Fruit fly (Drosophila melanogaster) whole organism, adult: Measurements from ENCODE around the gene CG14983.

Experiments used
- CG1620 ChIP-seq: fragments of 200-800 bp; sonication (Bioruptor generic); optimal IDR thresholded peaks from 2 replicates; lab custom pipeline; 2016; ENCODE audit warnings: missing biosample characterization, missing genetic modification characterization
- CG33017 ChIP-seq: fragments of 200-800 bp; sonication (Bioruptor generic); optimal IDR thresholded peaks from 2 replicates; lab custom pipeline; 2018; ENCODE audit warnings: missing biosample characterization, mild to moderate bottlenecking, missing genetic modification characterization, moderate library complexity
- CG5204 ChIP-seq: fragments of 200-800 bp; sonication (Bioruptor generic); optimal IDR thresholded peaks from 2 replicates; lab custom pipeline; 2016; ENCODE audit warnings: missing biosample characterization, missing genetic modification characterization
- CG7045 ChIP-seq: fragments of 200-800 bp; sonication (Bioruptor generic); optimal IDR thresholded peaks from 2 replicates; lab custom pipeline; 2017; ENCODE audit warnings: missing biosample characterization, mild to moderate bottlenecking, missing genetic modification characterization
- CG7101 ChIP-seq: fragments of 200-800 bp; sonication (Bioruptor generic); optimal IDR thresholded peaks from 2 replicates; lab custom pipeline; 2018; ENCODE audit warnings: missing biosample characterization, mild to moderate bottlenecking, missing genetic modification characterization, moderate library complexity
- Crg-1 ChIP-seq: fragments of 200-800 bp; sonication (Bioruptor generic); optimal IDR thresholded peaks from 2 replicates; lab custom pipeline; 2016; ENCODE audit warnings: missing biosample characterization, missing genetic modification characterization
- bab1 ChIP-seq: fragments of 200-800 bp; sonication (Bioruptor generic); optimal IDR thresholded peaks from 3 replicates; lab custom pipeline; 2019; ENCODE audit warnings: missing biosample characterization, mild to moderate bottlenecking, missing genetic modification characterization, moderate library complexity
- cic ChIP-seq: fragments of 200-800 bp; sonication (Bioruptor generic); optimal IDR thresholded peaks from 2 replicates; lab custom pipeline; 2017; ENCODE audit warnings: missing biosample characterization, mild to moderate bottlenecking, missing genetic modification characterization, moderate library complexity
- cnc ChIP-seq, 2 experiments: fragments of >200 bp; optimal IDR thresholded peaks; 2 replicates each; lab custom pipeline; 2017
- kay ChIP-seq: fragments of 200-800 bp; sonication (Bioruptor generic); peaks from one replicate; lab custom pipeline; 2016; ENCODE audit warnings: missing biosample characterization, missing genetic modification characterization, borderline replicate concordance
- ovo ChIP-seq: fragments of 200-800 bp; sonication (Bioruptor generic); optimal IDR thresholded peaks from 2 replicates; lab custom pipeline; 2016; ENCODE audit warnings: missing biosample characterization, missing genetic modification characterization
- pad ChIP-seq: fragments of 200-800 bp; sonication (Bioruptor generic); optimal IDR thresholded peaks from 3 replicates; lab custom pipeline; 2017; ENCODE audit warnings: missing biosample characterization, missing genetic modification characterization, mild to moderate bottlenecking, moderate library complexity, missing genetic modification reagents
- toe ChIP-seq: fragments of 200-800 bp; sonication (Bioruptor generic); optimal IDR thresholded peaks from 2 replicates; lab custom pipeline; 2016; ENCODE audit warnings: missing biosample characterization, missing genetic modification characterization

- no peak for TF ChIP-seq kay (GFP tag; lab: Kevin White, UChicago)
- TF ChIP-seq CG7045: no peak
- no peak for TF ChIP-seq CG5204 (GFP tag; lab: Kevin White, UChicago)
- TF ChIP-seq bab1: no peak
- no peak for TF ChIP-seq cic (GFP tag; lab: Kevin White, UChicago)
- TF ChIP-seq toe (GFP tag; lab: Kevin White, UChicago): no peak
- TF ChIP-seq CG33017 (tag; lab: Kevin White, UChicago): no peak
- no peak for TF ChIP-seq Crg-1 (GFP tag; lab: Kevin White, UChicago)
- TF ChIP-seq CG7101 (tag; lab: Kevin White, UChicago): no peak
- no peak for TF ChIP-seq cnc (optimal IDR thresholded peaks at IDR 0.05; lab: Kevin White, UChicago)
- TF ChIP-seq pad (GFP tag; lab: Kevin White, UChicago): no peak
- no peak for TF ChIP-seq CG1620
- TF ChIP-seq ovo (GFP tag; lab: Kevin White, UChicago): no peak
Observed at dm6 chr3L:3963979-3964378, 14.9 kb upstream of the CG14983 start.
